Worm (Caenorhabditis elegans): ENCODE results near the gene fbxa-100.

ce11 chrV:16043686-16044085 lies 18.2 kb downstream of the fbxa-100 start:
- TF ChIP-seq mef-2 (tag; optimal IDR thresholded peaks at IDR 0.05): no peak
- TF ChIP-seq hlh-17 (GFP tag; optimal IDR thresholded peaks at IDR 0.05; ENCODE audit: borderline replicate concordance): no peak
- no peak for TF ChIP-seq nhr-237 (tag; optimal IDR thresholded peaks at IDR 0.05)
- TF ChIP-seq lsy-2 (tag; optimal IDR thresholded peaks at IDR 0.05): no peak
- TF ChIP-seq pqm-1 (tag; optimal IDR thresholded peaks at IDR 0.05): no peak
- no peak for TF ChIP-seq nhr-76 (tag; optimal IDR thresholded peaks at IDR 0.05)
- no peak for TF ChIP-seq efl-1 (optimal IDR thresholded peaks at IDR 0.05)
- no peak for TF ChIP-seq efl-1 (GFP tag; optimal IDR thresholded peaks at IDR 0.05 in 1 of 2)
- no peak for TF ChIP-seq nhr-12 (tag; optimal IDR thresholded peaks at IDR 0.05)
- TF ChIP-seq lir-3 (tag; optimal IDR thresholded peaks at IDR 0.05; ENCODE audit: poor library complexity): no peak
- TF ChIP-seq unc-86 (tag; optimal IDR thresholded peaks at IDR 0.05): no peak

Data from whole organism, L1 larva.